Fruit fly (Drosophila melanogaster) whole organism, embryonic: Measurements from ENCODE around the gene Fmr1.

ENCODE experiments used
- Bgb ChIP-seq: fragments of 200-800 bp; sonication (Bioruptor generic); IDR thresholded peaks from 2 replicates; pipeline ENCODE4 v1.3.6; 2022; ENCODE audit warnings: missing biosample characterization, missing genetic modification characterization; ENCODE audit not compliant: partially characterized antibody
- CG11504 ChIP-seq: fragments of 200-800 bp; sonication (Bioruptor generic); optimal IDR thresholded peaks from 3 replicates; lab custom pipeline; 2019; ENCODE audit warnings: missing biosample characterization, mild to moderate bottlenecking, missing genetic modification characterization, moderate library complexity
- CG11696 ChIP-seq: fragments of 200-800 bp; sonication (Bioruptor generic); IDR thresholded peaks from 2 replicates; pipeline ENCODE4 v1.3.6; 2022; ENCODE audit warnings: missing biosample characterization, missing genetic modification characterization
- CG17361 ChIP-seq: fragments of 200-800 bp; sonication (Bioruptor generic); IDR thresholded peaks from 3 replicates; pipeline ENCODE4 v1.3.6; 2022; ENCODE audit warnings: missing biosample characterization, missing genetic modification characterization
- CG18262 ChIP-seq: fragments of 200-800 bp; optimal IDR thresholded peaks from 3 replicates; lab custom pipeline; 2019; ENCODE audit warnings: missing biosample characterization, mild to moderate bottlenecking, missing genetic modification characterization, moderate library complexity
- CG3726 ChIP-seq: fragments of 200-800 bp; sonication (Bioruptor generic); IDR thresholded peaks from 3 replicates; pipeline ENCODE4, ENCODE4 v1.3.6; 2022; ENCODE audit warnings: missing biosample characterization, missing genetic modification characterization
- CG5245 ChIP-seq: fragments of 200-800 bp; sonication (Bioruptor generic); optimal IDR thresholded peaks from 3 replicates; lab custom pipeline; 2016; ENCODE audit warnings: missing biosample characterization, missing genetic modification characterization
- CG5953 ChIP-seq: fragments of 200-800 bp; sonication (Bioruptor generic); IDR thresholded peaks from 2 replicates; pipeline ENCODE4 v1.3.6; 2022; ENCODE audit warnings: missing biosample characterization, missing genetic modification characterization
- CG6254 ChIP-seq: fragments of 200-800 bp; sonication (Bioruptor generic); optimal IDR thresholded peaks from 3 replicates; lab custom pipeline; 2017; ENCODE audit warnings: mild to moderate bottlenecking, missing biosample characterization, missing genetic modification reagents, missing genetic modification characterization
- CG7357 ChIP-seq: fragments of 200-800 bp; sonication (Bioruptor generic); IDR thresholded peaks from 3 replicates; pipeline ENCODE4 v1.3.6; 2022; ENCODE audit warnings: missing biosample characterization, missing genetic modification characterization
- CG7745 ChIP-seq: fragments of 200-800 bp; sonication (Bioruptor generic); optimal IDR thresholded peaks from 2 replicates; lab custom pipeline; 2018; ENCODE audit warnings: missing biosample characterization, mild to moderate bottlenecking, missing genetic modification characterization, moderate library complexity
- CG8281 ChIP-seq: fragments of 200-800 bp; sonication (Bioruptor generic); optimal IDR thresholded peaks from 2 replicates; lab custom pipeline; 2018; ENCODE audit warnings: missing biosample characterization, mild to moderate bottlenecking, missing genetic modification characterization, moderate library complexity
- CG8924 ChIP-seq: fragments of 200-800 bp; optimal IDR thresholded peaks from 3 replicates; lab custom pipeline; 2019; ENCODE audit warnings: missing biosample characterization, mild to moderate bottlenecking, missing genetic modification characterization, moderate library complexity
- CG9437 ChIP-seq: fragments of 200-800 bp; sonication (Bioruptor generic); optimal IDR thresholded peaks from 2 replicates; lab custom pipeline; 2018; ENCODE audit warnings: missing biosample characterization, mild to moderate bottlenecking, missing genetic modification characterization
- Dad ChIP-seq: fragments of 200-800 bp; sonication (Bioruptor generic); optimal IDR thresholded peaks from 3 replicates; lab custom pipeline; 2016; ENCODE audit warnings: missing biosample characterization, missing genetic modification characterization
- Dip3 ChIP-seq: fragments of 200-800 bp; sonication (Bioruptor generic); optimal IDR thresholded peaks from 3 replicates; lab custom pipeline; 2016; ENCODE audit warnings: missing biosample characterization, missing genetic modification characterization
- Gug ChIP-seq: fragments of 200-800 bp; sonication (Bioruptor generic); IDR thresholded peaks from 4 replicates; pipeline ENCODE4 v1.3.6; 2022; ENCODE audit warnings: missing biosample characterization, missing genetic modification characterization
- Sox100B ChIP-seq: fragments of 200-800 bp; sonication (Bioruptor generic); optimal IDR thresholded peaks from 3 replicates; lab custom pipeline; 2018; ENCODE audit warnings: missing biosample characterization, mild to moderate bottlenecking, missing genetic modification characterization
- Sox102F ChIP-seq: fragments of 200-800 bp; sonication (Bioruptor generic); optimal IDR thresholded peaks from 2 replicates; lab custom pipeline; 2018; ENCODE audit warnings: missing biosample characterization, mild to moderate bottlenecking, missing genetic modification characterization, moderate library complexity
- YL-1 ChIP-seq: fragments of 200-800 bp; sonication (Bioruptor generic); optimal IDR thresholded peaks from 3 replicates; lab custom pipeline; 2017; ENCODE audit warnings: missing biosample characterization, mild to moderate bottlenecking, missing genetic modification characterization
- ase ChIP-seq: fragments of 200-800 bp; sonication (Bioruptor generic); IDR thresholded peaks from 3 replicates; pipeline ENCODE4 v1.3.6; 2022; ENCODE audit warnings: missing biosample characterization, missing genetic modification characterization
- bab2 ChIP-seq: fragments of 200-800 bp; sonication (Bioruptor generic); optimal IDR thresholded peaks from 2 replicates; lab custom pipeline; 2016; ENCODE audit warnings: missing biosample characterization, missing genetic modification characterization
- br ChIP-seq: fragments of >200 bp; optimal IDR thresholded peaks from 2 replicates; lab custom pipeline; 2017
- corto ChIP-seq: fragments of 200-800 bp; sonication (Bioruptor generic); optimal IDR thresholded peaks from 2 replicates; lab custom pipeline; 2016; ENCODE audit warnings: missing biosample characterization, mild to moderate bottlenecking, missing genetic modification characterization, moderate library complexity
- dimm ChIP-seq: fragments of 200-800 bp; sonication (Bioruptor generic); IDR thresholded peaks from 2 replicates; pipeline ENCODE4 v1.3.6; 2022; ENCODE audit warnings: missing biosample characterization, missing genetic modification characterization
- dmrt99B ChIP-seq: fragments of 200-800 bp; sonication (Bioruptor generic); optimal IDR thresholded peaks from 2 replicates; lab custom pipeline; 2018; ENCODE audit warnings: missing biosample characterization, mild to moderate bottlenecking, missing genetic modification characterization, moderate library complexity
- en ChIP-seq: fragments of 200-800 bp; sonication (Bioruptor generic); optimal IDR thresholded peaks from 2 replicates; lab custom pipeline; 2016; ENCODE audit warnings: missing biosample characterization, missing genetic modification characterization
- eve ChIP-seq, 2 experiments: fragments of >200 bp; optimal IDR thresholded peaks; 2 replicates each; lab custom pipeline; 2017; ENCODE audit warnings: missing biosample characterization in 2 of 2, missing genetic modification characterization in 2 of 2
- fu2 ChIP-seq: fragments of 200-800 bp; sonication (Bioruptor generic); optimal IDR thresholded peaks from 2 replicates; lab custom pipeline; 2016; ENCODE audit warnings: missing biosample characterization, missing genetic modification characterization
- gem ChIP-seq: fragments of 200-800 bp; sonication (Bioruptor generic); optimal IDR thresholded peaks from 2 replicates; lab custom pipeline; 2019; ENCODE audit warnings: missing biosample characterization, mild to moderate bottlenecking, missing genetic modification characterization, moderate library complexity
- gsb-n ChIP-seq: fragments of 200-800 bp; sonication (Bioruptor generic); optimal IDR thresholded peaks from 3 replicates; lab custom pipeline; 2018; ENCODE audit warnings: missing biosample characterization, mild to moderate bottlenecking, missing genetic modification characterization
- h ChIP-seq: fragments of >200 bp; optimal IDR thresholded peaks from 2 replicates; lab custom pipeline; 2017
- lov ChIP-seq, 2 experiments: fragments of 200-800 bp in 1 of 2; fragments of >200 bp in 1 of 2; sonication (Bioruptor generic) in 1 of 2; IDR thresholded peaks in 1 of 2; optimal IDR thresholded peaks in 1 of 2; 2 replicates in 1 of 2; 3 replicates in 1 of 2; pipeline versions ENCODE4 v1.3.6 to Lab custom; 2017 to 2022; ENCODE audit warnings: missing biosample characterization in 1 of 2, missing genetic modification characterization in 1 of 2
- nerfin-1 ChIP-seq: fragments of 200-800 bp; sonication (Bioruptor generic); optimal IDR thresholded peaks from 3 replicates; lab custom pipeline; 2019; ENCODE audit warnings: missing biosample characterization, mild to moderate bottlenecking, missing genetic modification characterization, moderate library complexity
- phol ChIP-seq: fragments of 200-800 bp; sonication (Bioruptor generic); optimal IDR thresholded peaks from 3 replicates; lab custom pipeline; 2018; ENCODE audit warnings: missing biosample characterization, mild to moderate bottlenecking, missing genetic modification characterization, moderate library complexity
- run ChIP-seq: fragments of 200-800 bp; sonication (Bioruptor generic); optimal IDR thresholded peaks from 3 replicates; lab custom pipeline; 2018; ENCODE audit warnings: missing biosample characterization, mild to moderate bottlenecking, missing genetic modification characterization
- sd ChIP-seq: fragments of 200-800 bp; sonication (Bioruptor generic); optimal IDR thresholded peaks from 3 replicates; lab custom pipeline; 2018; ENCODE audit warnings: missing biosample characterization, mild to moderate bottlenecking, missing genetic modification characterization, moderate library complexity
- sens ChIP-seq: fragments of 200-800 bp; sonication (Bioruptor generic); peaks from one replicate; lab custom pipeline; 2016; ENCODE audit warnings: missing biosample characterization, missing genetic modification characterization
- so ChIP-seq: fragments of 200-800 bp; sonication (Bioruptor generic); IDR thresholded peaks from 3 replicates; pipeline ENCODE4 v1.3.6; 2022; ENCODE audit warnings: missing biosample characterization, missing genetic modification characterization

Gene Fmr1

DNA sequence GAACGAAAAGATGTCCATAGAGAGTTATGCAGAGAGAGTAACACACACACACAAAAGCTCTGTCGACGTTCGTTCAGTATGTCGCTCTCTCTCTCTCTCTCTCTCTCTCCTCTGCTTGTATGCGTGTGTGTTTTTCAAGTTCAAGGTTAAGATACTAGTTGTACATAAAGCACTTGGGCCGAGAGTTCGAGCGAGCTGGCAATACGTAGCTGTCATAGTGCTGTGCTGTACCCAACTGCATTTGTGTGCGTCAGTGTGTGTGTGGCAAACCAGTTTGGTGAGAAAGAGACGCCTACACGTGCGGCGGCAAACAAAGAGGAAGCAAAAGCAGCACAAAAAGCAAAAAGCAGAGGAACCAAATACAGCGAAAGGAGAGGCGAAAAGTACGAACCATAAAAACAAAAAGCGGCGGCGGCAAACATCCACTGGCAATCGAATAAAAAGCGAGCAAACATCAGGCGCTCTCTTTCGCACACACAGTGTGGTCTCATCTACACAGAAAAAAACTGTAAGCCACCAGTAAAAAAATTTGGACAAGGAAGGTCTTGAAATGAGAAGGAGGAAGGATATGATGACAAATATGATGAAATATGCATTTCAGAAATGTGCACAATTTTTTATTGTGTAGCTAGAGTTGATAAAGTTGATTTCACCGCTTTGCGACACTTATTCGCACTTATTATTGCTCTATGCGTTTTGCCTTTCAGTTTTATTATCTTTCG, 22.6 kb downstream of the Fmr1 start (continued):
- TF ChIP-seq bab2 (peak; percentile 52), CG8924 (tag; lab: Kevin White, UChicago) (peak; percentile 35), fu2 (GFP tag; lab: Kevin White, UChicago) (peak; percentile 59), CG3726 (0 out of 3 replicates have a peak, but pooled peaks have one; percentile 50), Dad (GFP tag; lab: Kevin White, UChicago) (peak; percentile 47), en (GFP tag; lab: Kevin White, UChicago) (no peak), CG5245 (GFP tag; lab: Kevin White, UChicago) (peak; percentile 12), so (0 out of 3 replicates have a peak, but pooled peaks have one; percentile 61), nerfin-1 (no peak), Dip3 (peak; percentile 78), YL-1 (GFP tag; lab: Kevin White, UChicago) (no peak), lov (optimal IDR thresholded peaks at IDR 0.05; lab: Kevin White, UChicago) (no peak), lov (GFP tag; IDR thresholded peaks at IDR 0.05; lab: Robert Waterston, UW) (no peak), CG8281 (tag; lab: Kevin White, UChicago) (no peak), br (no peak), ase (GFP tag; lab: Robert Waterston, UW) (peak; percentile 64; the same call in 1 of the 3 replicates), Bgb (GFP tag; lab: Robert Waterston, UW) (0 out of 2 replicates have a peak, but pooled peaks have one; percentile 13), run (tag; lab: Kevin White, UChicago) (no peak), gsb-n (tag; lab: Kevin White, UChicago) (no peak)

DNA sequence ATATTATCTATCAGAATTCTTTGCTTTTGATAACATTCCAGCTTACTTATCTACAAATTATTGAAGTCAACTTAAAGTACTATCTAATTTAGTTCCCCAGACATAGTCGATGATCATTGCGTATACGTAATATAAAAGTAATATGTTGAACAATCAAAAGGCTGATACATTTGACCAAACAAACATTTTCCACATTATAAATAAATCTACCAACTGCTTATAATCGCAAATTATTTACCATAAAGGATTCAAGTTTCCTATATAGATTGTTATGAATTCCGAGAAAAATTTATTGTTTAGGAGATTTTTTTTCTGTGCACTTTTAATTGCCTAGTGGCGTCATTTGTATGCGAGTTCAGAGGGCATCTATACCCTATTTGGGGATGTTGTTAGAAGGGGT, 23.2 kb downstream of the Fmr1 start:
- TF ChIP-seq dmrt99B (tag; lab: Kevin White, UChicago), result peak; percentile 35
- TF ChIP-seq CG11696, result no peak
- no peak for TF ChIP-seq CG7745 (tag; lab: Kevin White, UChicago)
- TF ChIP-seq Sox100B (GFP tag; lab: Kevin White, UChicago), result peak; percentile 11
- TF ChIP-seq corto (GFP tag; lab: Kevin White, UChicago), result no peak
- peak; percentile 73 for TF ChIP-seq sens (GFP tag; lab: Kevin White, UChicago)
- peak in 1 of 2 experiments; percentile 28 for TF ChIP-seq eve (GFP tag; optimal IDR thresholded peaks at IDR 0.05; lab: Kevin White, UChicago)
- peak; percentile 12 for TF ChIP-seq CG18262
- peak; percentile 22 for TF ChIP-seq CG11504 (tag; lab: Kevin White, UChicago)
- no peak for TF ChIP-seq dimm (GFP tag; lab: Robert Waterston, UW)
- peak; percentile 11 for TF ChIP-seq phol (tag; lab: Kevin White, UChicago)
- TF ChIP-seq h, result no peak
- TF ChIP-seq gem (tag; lab: Kevin White, UChicago), result peak; percentile 31
- peak; percentile 40 for TF ChIP-seq Sox102F (GFP tag; lab: Kevin White, UChicago)
- TF ChIP-seq sd, result peak; percentile 73
- TF ChIP-seq CG6254 (GFP tag; lab: Kevin White, UChicago), result no peak
- peak; percentile 28 for TF ChIP-seq CG9437 (GFP tag; lab: Kevin White, UChicago)
- TF ChIP-seq CG5953 (GFP tag; lab: Robert Waterston, UW), result peak; percentile 27; the same call in 1 of the 2 replicates
- TF ChIP-seq CG7357 (GFP tag; lab: Robert Waterston, UW), result no peak
- no peak for TF ChIP-seq Gug
- peak; percentile 49; the same call in 2 of the 3 replicates for TF ChIP-seq CG17361
